Fruit fly (Drosophila melanogaster) whole organism, embryonic: ENCODE measurements around the gene Prx2.

Experiments
- Aef1 ChIP-seq: fragments of 200-800 bp; sonication (Bioruptor generic); IDR thresholded peaks from 3 replicates; pipeline ENCODE4 v1.3.6; 2022; ENCODE audit warnings: missing biosample characterization, missing genetic modification characterization
- CG10565 ChIP-seq: fragments of 200-800 bp; sonication (Bioruptor generic); optimal IDR thresholded peaks from 3 replicates; lab custom pipeline; 2016; ENCODE audit warnings: missing biosample characterization, mild to moderate bottlenecking, missing genetic modification characterization
- CG11093 ChIP-seq: fragments of 200-800 bp; sonication (Bioruptor generic); IDR thresholded peaks from 3 replicates; pipeline ENCODE4 v1.3.6; 2022; ENCODE audit warnings: missing biosample characterization, missing genetic modification characterization
- CG11398 ChIP-seq: fragments of 200-800 bp; sonication (Bioruptor generic); optimal IDR thresholded peaks from 2 replicates; lab custom pipeline; 2016; ENCODE audit warnings: missing biosample characterization, missing genetic modification characterization
- CG11560 ChIP-seq: fragments of 200-800 bp; sonication (Bioruptor generic); IDR thresholded peaks from 3 replicates; pipeline ENCODE4 v1.3.6; 2022; ENCODE audit warnings: missing biosample characterization, missing genetic modification characterization
- CG11695 ChIP-seq: fragments of 200-800 bp; sonication (Bioruptor generic); IDR thresholded peaks from 3 replicates; pipeline ENCODE4 v1.3.6; 2022; ENCODE audit warnings: missing biosample characterization, missing genetic modification characterization
- CG12299 ChIP-seq: fragments of 200-800 bp; sonication (Bioruptor generic); optimal IDR thresholded peaks from 2 replicates; lab custom pipeline; 2018; ENCODE audit warnings: missing biosample characterization, mild to moderate bottlenecking, missing genetic modification characterization
- CG12659 ChIP-seq: fragments of 200-800 bp; sonication (Bioruptor generic); optimal IDR thresholded peaks from 3 replicates; lab custom pipeline; 2017; ENCODE audit warnings: mild to moderate bottlenecking, missing biosample characterization, missing genetic modification reagents, missing genetic modification characterization
- CG12942 ChIP-seq: fragments of 200-800 bp; sonication (Bioruptor generic); optimal IDR thresholded peaks from 3 replicates; lab custom pipeline; 2016; ENCODE audit warnings: missing biosample characterization, missing genetic modification characterization
- CG13424 ChIP-seq: fragments of 200-800 bp; sonication (Bioruptor generic); optimal IDR thresholded peaks from 2 replicates; lab custom pipeline; 2019; ENCODE audit warnings: missing biosample characterization, mild to moderate bottlenecking, missing genetic modification characterization, moderate library complexity
- CG1603 ChIP-seq: fragments of 200-800 bp; sonication (Bioruptor generic); optimal IDR thresholded peaks from 2 replicates; lab custom pipeline; 2019; ENCODE audit warnings: missing biosample characterization, mild to moderate bottlenecking, missing genetic modification characterization, moderate library complexity
- CG1647 ChIP-seq: fragments of 200-800 bp; sonication (Bioruptor generic); optimal IDR thresholded peaks from 3 replicates; lab custom pipeline; 2016; ENCODE audit warnings: missing biosample characterization, missing genetic modification characterization
- CG17829 ChIP-seq: fragments of 200-800 bp; optimal IDR thresholded peaks from 2 replicates; lab custom pipeline; 2019; ENCODE audit warnings: missing biosample characterization, mild to moderate bottlenecking, missing genetic modification characterization, moderate library complexity
- CG3065 ChIP-seq: fragments of 200-800 bp; sonication (Bioruptor generic); optimal IDR thresholded peaks from 2 replicates; lab custom pipeline; 2016; ENCODE audit warnings: missing biosample characterization, missing genetic modification characterization
- CG3163 ChIP-seq: fragments of 200-800 bp; sonication (Bioruptor generic); optimal IDR thresholded peaks from 3 replicates; lab custom pipeline; 2016; ENCODE audit warnings: missing biosample characterization, missing genetic modification characterization
- CG3847 ChIP-seq: fragments of 200-800 bp; sonication (Bioruptor generic); IDR thresholded peaks from 2 replicates; pipeline ENCODE4 v1.3.6; 2022; ENCODE audit warnings: missing biosample characterization, missing genetic modification characterization
- CG6175 ChIP-seq: fragments of 200-800 bp; sonication (Bioruptor generic); IDR thresholded peaks from 3 replicates; pipeline ENCODE4 v1.3.6; 2022; ENCODE audit warnings: missing biosample characterization, missing genetic modification characterization
- CG6765 ChIP-seq: fragments of 200-800 bp; sonication (Bioruptor generic); optimal IDR thresholded peaks from 3 replicates; lab custom pipeline; 2017; ENCODE audit warnings: missing biosample characterization, mild to moderate bottlenecking, missing genetic modification characterization
- CG7271 ChIP-seq: fragments of 200-800 bp; sonication (Bioruptor generic); optimal IDR thresholded peaks from 2 replicates; lab custom pipeline; 2018; ENCODE audit warnings: missing biosample characterization, mild to moderate bottlenecking, missing genetic modification characterization, moderate library complexity
- CG7745 ChIP-seq: fragments of 200-800 bp; sonication (Bioruptor generic); optimal IDR thresholded peaks from 2 replicates; lab custom pipeline; 2018; ENCODE audit warnings: missing biosample characterization, mild to moderate bottlenecking, missing genetic modification characterization, moderate library complexity
- CG8944 ChIP-seq: fragments of 200-800 bp; sonication (Bioruptor generic); optimal IDR thresholded peaks from 3 replicates; lab custom pipeline; 2016; ENCODE audit warnings: missing biosample characterization, missing genetic modification characterization
- CG9727 ChIP-seq: fragments of 200-800 bp; sonication (Bioruptor generic); optimal IDR thresholded peaks from 3 replicates; lab custom pipeline; 2017; ENCODE audit warnings: missing biosample characterization, mild to moderate bottlenecking, missing genetic modification characterization
- CTCF ChIP-seq: fragments of 200-800 bp; sonication (Bioruptor generic); optimal IDR thresholded peaks from 2 replicates; lab custom pipeline; 2017; ENCODE audit warnings: missing biosample characterization, mild to moderate bottlenecking, missing genetic modification characterization, moderate library complexity
- Chrac-16 ChIP-seq: fragments of 200-800 bp; sonication (Bioruptor generic); optimal IDR thresholded peaks from 3 replicates; lab custom pipeline; 2016; ENCODE audit warnings: missing biosample characterization, missing genetic modification characterization
- Dad ChIP-seq: fragments of 200-800 bp; sonication (Bioruptor generic); optimal IDR thresholded peaks from 3 replicates; lab custom pipeline; 2016; ENCODE audit warnings: missing biosample characterization, missing genetic modification characterization
- Doc2 ChIP-seq: fragments of 200-800 bp; sonication (Bioruptor generic); IDR thresholded peaks from 2 replicates; pipeline ENCODE4 v1.3.6; 2022; ENCODE audit warnings: missing biosample characterization, missing genetic modification characterization
- Dp ChIP-seq: fragments of 200-800 bp; sonication (Bioruptor generic); optimal IDR thresholded peaks from 2 replicates; lab custom pipeline; 2018; ENCODE audit warnings: missing biosample characterization, mild to moderate bottlenecking, missing genetic modification characterization, moderate library complexity
- Ets97D ChIP-seq: fragments of 200-800 bp; sonication (Bioruptor generic); optimal IDR thresholded peaks from 3 replicates; lab custom pipeline; 2016; ENCODE audit warnings: missing biosample characterization, missing genetic modification characterization
- Max ChIP-seq: fragments of 200-800 bp; sonication (Bioruptor generic); optimal IDR thresholded peaks from 2 replicates; lab custom pipeline; 2016; ENCODE audit warnings: missing biosample characterization, mild to moderate bottlenecking, missing genetic modification characterization
- NfI ChIP-seq: fragments of 200-800 bp; sonication (Bioruptor generic); optimal IDR thresholded peaks from 3 replicates; lab custom pipeline; 2018; ENCODE audit warnings: missing biosample characterization, mild to moderate bottlenecking, missing genetic modification characterization, moderate library complexity
- Trl ChIP-seq, 3 experiments: fragments of >200 bp in 2 of 3; fragments of 200-800 bp in 1 of 3; sonication (Bioruptor generic) in 1 of 3; optimal IDR thresholded peaks; 2 replicates in 1 of 3; 3 replicates in 2 of 3; lab custom pipeline; 2016 to 2017; ENCODE audit warnings: missing biosample characterization in 1 of 3, missing genetic modification characterization in 1 of 3
- Xrp1 ChIP-seq: fragments of 200-800 bp; sonication (Bioruptor generic); IDR thresholded peaks from 2 replicates; pipeline ENCODE4 v1.3.6; 2022; ENCODE audit warnings: missing biosample characterization, missing genetic modification characterization
- ase ChIP-seq: fragments of 200-800 bp; sonication (Bioruptor generic); IDR thresholded peaks from 3 replicates; pipeline ENCODE4 v1.3.6; 2022; ENCODE audit warnings: missing biosample characterization, missing genetic modification characterization
- az2 ChIP-seq: fragments of 200-800 bp; sonication (Bioruptor generic); optimal IDR thresholded peaks from 3 replicates; lab custom pipeline; 2016; ENCODE audit warnings: missing biosample characterization, missing genetic modification characterization
- cas ChIP-seq: fragments of 200-800 bp; sonication (Bioruptor generic); IDR thresholded peaks from 2 replicates; pipeline ENCODE4 v1.3.6; 2022; ENCODE audit warnings: missing biosample characterization, missing genetic modification characterization
- cato ChIP-seq: fragments of 200-800 bp; sonication (Bioruptor generic); optimal IDR thresholded peaks from 2 replicates; lab custom pipeline; 2016; ENCODE audit warnings: missing biosample characterization, missing genetic modification characterization, borderline replicate concordance
- chif ChIP-seq, 2 experiments: fragments of 200-800 bp; sonication (Bioruptor generic); optimal IDR thresholded peaks; 3 replicates each; lab custom pipeline; 2016; ENCODE audit warnings: missing biosample characterization in 2 of 2, missing genetic modification characterization in 2 of 2
- dm ChIP-seq: fragments of 200-800 bp; sonication (Bioruptor generic); optimal IDR thresholded peaks from 3 replicates; lab custom pipeline; 2016; ENCODE audit warnings: missing biosample characterization, missing genetic modification characterization
- gro ChIP-seq: fragments of 200-800 bp; sonication (Bioruptor generic); optimal IDR thresholded peaks from 2 replicates; lab custom pipeline; 2016; ENCODE audit warnings: missing biosample characterization, missing genetic modification characterization
- lbe ChIP-seq: fragments of 200-800 bp; sonication (Bioruptor generic); optimal IDR thresholded peaks from 2 replicates; lab custom pipeline; 2016; ENCODE audit warnings: missing biosample characterization, mild to moderate bottlenecking, missing genetic modification characterization
- luna ChIP-seq: fragments of 200-800 bp; sonication (Bioruptor generic); optimal IDR thresholded peaks from 2 replicates; lab custom pipeline; 2016; ENCODE audit warnings: missing biosample characterization, missing genetic modification characterization
- nerfin-2 ChIP-seq: fragments of 200-800 bp; sonication (Bioruptor generic); IDR thresholded peaks from 2 replicates; pipeline ENCODE4 v1.3.6; 2022; ENCODE audit warnings: missing biosample characterization, missing genetic modification characterization; ENCODE audit not compliant: partially characterized antibody
- otp ChIP-seq: fragments of 200-800 bp; sonication (Bioruptor generic); IDR thresholded peaks from 3 replicates; pipeline ENCODE4, ENCODE4 v1.3.6; 2022; ENCODE audit warnings: missing biosample characterization, missing genetic modification characterization
- run ChIP-seq: fragments of 200-800 bp; sonication (Bioruptor generic); optimal IDR thresholded peaks from 3 replicates; lab custom pipeline; 2018; ENCODE audit warnings: missing biosample characterization, mild to moderate bottlenecking, missing genetic modification characterization
- sens-2 ChIP-seq: fragments of 200-800 bp; sonication (Bioruptor generic); IDR thresholded peaks from 2 replicates; pipeline ENCODE4 v1.3.6; 2022; ENCODE audit warnings: missing biosample characterization, missing genetic modification characterization
- shn ChIP-seq: fragments of 200-800 bp; sonication (Bioruptor generic); optimal IDR thresholded peaks from 3 replicates; lab custom pipeline; 2016; ENCODE audit warnings: missing biosample characterization, missing genetic modification characterization
- trem ChIP-seq: fragments of 200-800 bp; optimal IDR thresholded peaks from 3 replicates; lab custom pipeline; 2019; ENCODE audit warnings: missing biosample characterization, mild to moderate bottlenecking, missing genetic modification characterization, moderate library complexity
- unpg ChIP-seq: fragments of 200-800 bp; sonication (Bioruptor generic); optimal IDR thresholded peaks from 3 replicates; lab custom pipeline; 2018; ENCODE audit warnings: missing biosample characterization, mild to moderate bottlenecking, missing genetic modification characterization, moderate library complexity
- vfl ChIP-seq: fragments of 200-800 bp; sonication (Bioruptor generic); optimal IDR thresholded peaks from 2 replicates; lab custom pipeline; 2016; ENCODE audit warnings: missing biosample characterization, missing genetic modification characterization
- yki ChIP-seq: fragments of >200 bp; optimal IDR thresholded peaks from 3 replicates; lab custom pipeline; 2018
- zfh2 ChIP-seq: fragments of 200-800 bp; sonication (Bioruptor generic); optimal IDR thresholded peaks from 2 replicates; lab custom pipeline; 2016; ENCODE audit warnings: missing biosample characterization, missing genetic modification characterization

Prx2 gene

DNA sequence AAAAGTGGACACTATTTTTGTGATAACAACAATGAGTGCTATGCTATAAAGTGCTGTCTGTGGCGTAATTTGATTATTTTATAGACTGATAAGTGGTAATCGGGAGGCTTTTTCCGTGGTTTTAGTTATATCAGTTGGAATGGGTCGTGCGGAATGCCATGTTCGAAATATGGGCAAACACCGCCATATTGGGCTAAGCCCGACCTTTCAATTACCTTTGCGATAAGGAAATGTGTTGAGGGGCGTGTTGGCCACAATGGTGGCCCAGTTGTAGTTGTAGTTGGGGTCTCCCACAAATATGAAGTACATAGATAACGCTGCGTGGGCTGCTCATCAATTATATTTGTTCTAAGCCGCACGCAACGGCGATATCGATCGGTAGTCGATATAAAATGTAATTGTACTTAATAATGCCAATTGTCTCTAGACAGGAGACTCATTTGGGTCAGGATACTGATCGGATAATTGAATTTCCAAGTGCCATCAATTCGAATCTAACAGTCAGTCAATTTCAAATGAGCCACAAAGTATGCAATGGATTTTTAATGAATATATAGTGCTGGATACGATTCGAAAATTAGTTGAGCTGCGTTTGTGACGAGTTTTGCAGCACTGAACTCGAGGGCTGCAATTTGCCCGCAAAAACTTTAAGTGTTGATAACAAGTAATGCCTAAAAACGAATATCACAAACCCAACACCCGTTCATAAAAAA is 5.0 kb downstream of the Prx2 start (continued):
- peak; percentile 38; the same call in 1 of the 2 replicates for TF ChIP-seq Xrp1 (GFP tag; lab: Robert Waterston, UW)
- no peak for TF ChIP-seq nerfin-2 (GFP tag; lab: Robert Waterston, UW)
- TF ChIP-seq CG12659 (GFP tag; lab: Kevin White, UChicago), result peak; percentile 51
- TF ChIP-seq otp (GFP tag; lab: Robert Waterston, UW), result no peak
- peak; percentile 61 for TF ChIP-seq CG1603 (tag; lab: Kevin White, UChicago)
- TF ChIP-seq CG3163 (GFP tag; lab: Kevin White, UChicago), result peak; percentile 31
- no peak for TF ChIP-seq CG7745
- TF ChIP-seq CG6175 (GFP tag; lab: Robert Waterston, UW), result no peak
- no peak for TF ChIP-seq Aef1 (GFP tag; lab: Robert Waterston, UW)
- peak; percentile 53 for TF ChIP-seq lbe
- no peak for TF ChIP-seq CG13424
- TF ChIP-seq Dad (GFP tag; lab: Kevin White, UChicago), result peak; percentile 37
- peak; percentile 36 for TF ChIP-seq run
- peak; percentile 30 for TF ChIP-seq CG8944 (GFP tag; lab: Kevin White, UChicago)
- TF ChIP-seq az2, result no peak
- peak; percentile 33 for TF ChIP-seq CG12942
- TF ChIP-seq vfl (GFP tag; lab: Kevin White, UChicago), result peak; percentile 35
- peak; percentile 72 for TF ChIP-seq Ets97D (GFP tag; lab: Kevin White, UChicago)
- peak; percentile 91 for TF ChIP-seq Dp (GFP tag; lab: Kevin White, UChicago)
- no peak for TF ChIP-seq Doc2 (GFP tag; lab: Robert Waterston, UW)
- TF ChIP-seq CG11093 (GFP tag; lab: Robert Waterston, UW), result no peak
- no peak for TF ChIP-seq yki
- peak; percentile 21 for TF ChIP-seq Chrac-16 (GFP tag; lab: Kevin White, UChicago)
- no peak for TF ChIP-seq dm
- TF ChIP-seq CG12299 (tag; lab: Kevin White, UChicago), result no peak
- TF ChIP-seq CG17829, result peak; percentile 15
- TF ChIP-seq CG3065 (GFP tag; lab: Kevin White, UChicago), result no peak
- peak in 1 of 2 experiments; percentile 15 for TF ChIP-seq chif (GFP tag; optimal IDR thresholded peaks at IDR 0.05; lab: Kevin White, UChicago)
- TF ChIP-seq CG6765 (GFP tag; lab: Kevin White, UChicago), result peak; percentile 29
- no peak for TF ChIP-seq CG11560 (tag; lab: Robert Waterston, UW)
- peak; percentile 29 for TF ChIP-seq Max
- TF ChIP-seq luna (GFP tag; lab: Kevin White, UChicago), result peak; percentile 54
- peak; percentile 54 for TF ChIP-seq CG3847
- TF ChIP-seq CG10565, result no peak
- peak; percentile 47 for TF ChIP-seq NfI (GFP tag; lab: Kevin White, UChicago)
- peak; percentile 46 for TF ChIP-seq zfh2
- TF ChIP-seq trem, result peak; percentile 24
- TF ChIP-seq CG1647 (GFP tag; lab: Kevin White, UChicago), result peak; percentile 14
- no peak for TF ChIP-seq ase
- TF ChIP-seq CG7271, result no peak
- TF ChIP-seq gro (GFP tag; lab: Kevin White, UChicago), result peak; percentile 58
- TF ChIP-seq sens-2, result 0 out of 2 replicates have a peak, but pooled peaks have one; percentile 28
- TF ChIP-seq cas (GFP tag; lab: Robert Waterston, UW), result no peak
- no peak for TF ChIP-seq CG11695 (GFP tag; lab: Robert Waterston, UW)
- TF ChIP-seq unpg, result no peak
- TF ChIP-seq CTCF (GFP tag; lab: Kevin White, UChicago), result peak; percentile 29
- TF ChIP-seq Trl (optimal IDR thresholded peaks at IDR 0.05; lab: Kevin White, UChicago), result no peak
- peak; percentile 52 for TF ChIP-seq Trl (GFP tag; optimal IDR thresholded peaks at IDR 0.05; lab: Kevin White, UChicago)
- peak; percentile 9 for TF ChIP-seq CG9727 (GFP tag; lab: Kevin White, UChicago)
- peak; percentile 52 for TF ChIP-seq CG11398
- no peak for TF ChIP-seq cato (GFP tag; lab: Kevin White, UChicago)
- peak; percentile 54 for TF ChIP-seq shn (GFP tag; lab: Kevin White, UChicago)
